Worm (Caenorhabditis elegans): ENCODE data around the gene scvp-1.
A peak's percentile ranks its signal among the peaks of the same experiment; 100 is the strongest.

The scvp-1 gene

DNA sequence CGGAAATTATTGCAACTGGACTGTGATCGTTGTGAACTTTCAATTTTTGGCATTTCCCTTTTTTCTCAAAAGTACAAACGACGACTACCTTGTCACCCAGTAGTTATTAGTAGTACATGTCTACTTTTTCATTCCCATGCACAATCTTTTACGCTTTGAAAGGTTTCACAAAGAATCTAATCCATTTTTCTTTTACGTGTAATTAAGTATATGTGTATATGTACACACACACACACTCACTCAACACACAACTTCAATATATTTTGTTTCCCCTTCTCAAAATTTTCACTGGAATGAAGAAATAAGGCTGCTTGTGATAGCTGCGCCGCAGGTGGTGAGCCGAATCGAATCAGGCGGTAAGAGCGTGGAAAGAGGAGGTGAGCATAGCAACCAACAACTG lies 6.4 kb downstream of the scvp-1 start, which contains the start of gene F58B4.6:
TSS of gene F58B4.6 (plus strand) at position 301 of the 400 bp plus-strand sequence.
- TF ChIP-seq ces-1 (GFP tag; optimal IDR thresholded peaks at IDR 0.05), result peak; percentile 28
- no peak for TF ChIP-seq nhr-237 (tag; optimal IDR thresholded peaks at IDR 0.05)

DNA sequence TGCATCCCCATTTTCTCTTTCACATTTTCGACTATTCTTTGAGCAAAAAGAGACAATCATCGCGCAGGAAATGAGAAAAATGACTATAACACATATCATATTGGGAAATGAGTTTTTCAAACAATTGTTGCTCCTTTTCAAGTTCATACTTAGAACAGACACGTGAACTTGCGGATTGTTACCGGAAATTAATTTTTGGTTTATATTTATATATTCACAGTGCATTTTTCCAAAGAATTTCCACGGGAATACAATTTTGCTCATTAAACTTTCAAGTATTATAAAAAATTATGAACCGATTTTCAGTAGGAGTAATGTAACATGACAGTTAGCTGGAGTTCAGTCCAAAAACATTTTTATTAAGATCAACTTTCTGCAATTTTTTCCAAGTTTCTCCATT lies 7.9 kb downstream of the scvp-1 start, which contains the start of gene F58B4.7:
TSS of gene F58B4.7 (minus strand) at position 101 of the 400 bp plus-strand sequence.
- TF ChIP-seq ces-1 (GFP tag; optimal IDR thresholded peaks at IDR 0.05) (no peak), mep-1 (tag; optimal IDR thresholded peaks at IDR 0.05) (no peak), nhr-76 (tag; optimal IDR thresholded peaks at IDR 0.05) (no peak), elt-3 (tag; optimal IDR thresholded peaks at IDR 0.05) (no peak), pha-4 (tag; optimal IDR thresholded peaks at IDR 0.05) (no peak), mab-5 (tag; optimal IDR thresholded peaks at IDR 0.05) (no peak), bed-3 (GFP tag; optimal IDR thresholded peaks at IDR 0.05) (no peak), lin-13 (tag; optimal IDR thresholded peaks at IDR 0.05) (no peak), ham-2 (GFP tag; optimal IDR thresholded peaks at IDR 0.05) (no peak), unc-39 (tag; optimal IDR thresholded peaks at IDR 0.05) (no peak), ceh-43 (GFP tag; optimal IDR thresholded peaks at IDR 0.05) (no peak)

DNA sequence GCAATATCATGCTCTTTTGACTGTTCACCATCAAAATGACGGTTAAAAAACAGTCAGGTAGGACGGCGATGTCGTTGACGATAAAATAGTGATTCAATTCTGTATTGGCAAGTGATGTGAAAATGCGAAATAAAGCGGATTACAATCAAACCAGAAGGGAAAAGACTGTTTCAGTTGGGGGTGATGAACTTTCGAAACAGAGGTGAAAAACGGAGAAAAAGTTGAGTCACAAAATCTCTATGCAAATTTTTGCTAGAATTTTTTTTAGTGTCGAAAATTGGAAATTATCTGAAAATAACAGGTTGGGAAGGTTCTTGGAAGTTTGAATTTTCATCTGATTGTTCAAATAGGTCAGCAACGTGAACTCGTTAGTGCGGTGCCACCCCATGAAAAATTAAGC lies 9.3 kb downstream of the scvp-1 start, which contains the start of gene nas-31:
TSS of gene nas-31 (minus strand) at position 101 of the 400 bp plus-strand sequence.
- TF ChIP-seq sem-2 (GFP tag; optimal IDR thresholded peaks at IDR 0.05), result no peak
- TF ChIP-seq elt-1 (tag; optimal IDR thresholded peaks at IDR 0.05; ENCODE audit: borderline replicate concordance, insufficient read depth), result no peak
- no peak for TF ChIP-seq drap-1 (GFP tag; optimal IDR thresholded peaks at IDR 0.05)
- TF ChIP-seq unc-39 (tag; optimal IDR thresholded peaks at IDR 0.05), result no peak
- TF ChIP-seq mls-2 (tag; optimal IDR thresholded peaks at IDR 0.05), result no peak
- no peak for TF ChIP-seq nhr-237 (tag; optimal IDR thresholded peaks at IDR 0.05)
- no peak for TF ChIP-seq pha-4 (tag; optimal IDR thresholded peaks at IDR 0.05)
- no peak for TF ChIP-seq hlh-1 (tag; optimal IDR thresholded peaks at IDR 0.05)
- TF ChIP-seq zip-8 (tag; optimal IDR thresholded peaks at IDR 0.05), result no peak
- TF ChIP-seq ham-2 (GFP tag; optimal IDR thresholded peaks at IDR 0.05), result no peak
- no peak for TF ChIP-seq ceh-83 (GFP tag; optimal IDR thresholded peaks at IDR 0.05)
- no peak for TF ChIP-seq lin-32 (GFP tag; optimal IDR thresholded peaks at IDR 0.05)
- no peak for TF ChIP-seq lin-13 (tag; optimal IDR thresholded peaks at IDR 0.05)
- TF ChIP-seq M03D4.4 (tag; optimal IDR thresholded peaks at IDR 0.05), result no peak
- no peak for TF ChIP-seq flh-1 (GFP tag; optimal IDR thresholded peaks at IDR 0.05)

DNA sequence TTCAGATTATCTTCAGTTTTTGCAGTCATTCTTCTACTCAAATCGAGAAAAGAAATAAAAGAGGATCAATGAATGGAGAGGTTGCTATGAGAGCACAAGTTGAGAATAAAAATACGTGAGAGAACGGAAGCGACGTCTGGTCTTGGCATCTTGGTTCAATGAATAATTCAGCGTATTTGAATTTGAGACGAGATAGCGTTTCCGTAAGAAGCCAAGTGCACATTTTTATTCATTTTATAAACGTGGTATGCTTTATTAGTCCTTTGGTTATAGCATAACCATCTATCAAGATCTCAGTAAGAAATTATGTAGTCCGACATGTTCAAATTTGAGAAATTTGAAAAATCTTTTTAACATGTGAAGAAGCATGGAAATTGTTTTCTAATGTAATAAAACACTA lies 12.7 kb downstream of the scvp-1 start, which contains the start of gene F58B4.2:
TSS of gene F58B4.2 (minus strand) at position 101 of the 400 bp plus-strand sequence.
- TF ChIP-seq sptf-1 (tag; optimal IDR thresholded peaks at IDR 0.05) (no peak), bed-3 (GFP tag; optimal IDR thresholded peaks at IDR 0.05) (no peak), drap-1 (GFP tag; optimal IDR thresholded peaks at IDR 0.05) (no peak), cnd-1 (tag; optimal IDR thresholded peaks at IDR 0.05) (no peak), zip-8 (tag; optimal IDR thresholded peaks at IDR 0.05) (no peak), ceh-83 (GFP tag; optimal IDR thresholded peaks at IDR 0.05) (no peak), unc-62 (GFP tag; optimal IDR thresholded peaks at IDR 0.05) (no peak), mab-5 (tag; optimal IDR thresholded peaks at IDR 0.05) (no peak), nhr-237 (tag; optimal IDR thresholded peaks at IDR 0.05) (no peak), nhr-28 (tag; optimal IDR thresholded peaks at IDR 0.05) (no peak), pha-4 (tag; optimal IDR thresholded peaks at IDR 0.05) (no peak), nhr-76 (tag; optimal IDR thresholded peaks at IDR 0.05) (no peak), nhr-2 (tag; optimal IDR thresholded peaks at IDR 0.05) (no peak), blmp-1 (tag; optimal IDR thresholded peaks at IDR 0.05) (no peak), unc-120 (tag; optimal IDR thresholded peaks at IDR 0.05; ENCODE audit: poor library complexity, severe bottlenecking) (no peak), nhr-12 (tag; optimal IDR thresholded peaks at IDR 0.05) (no peak), hlh-1 (tag; optimal IDR thresholded peaks at IDR 0.05) (no peak), ceh-43 (GFP tag; optimal IDR thresholded peaks at IDR 0.05) (no peak)

DNA sequence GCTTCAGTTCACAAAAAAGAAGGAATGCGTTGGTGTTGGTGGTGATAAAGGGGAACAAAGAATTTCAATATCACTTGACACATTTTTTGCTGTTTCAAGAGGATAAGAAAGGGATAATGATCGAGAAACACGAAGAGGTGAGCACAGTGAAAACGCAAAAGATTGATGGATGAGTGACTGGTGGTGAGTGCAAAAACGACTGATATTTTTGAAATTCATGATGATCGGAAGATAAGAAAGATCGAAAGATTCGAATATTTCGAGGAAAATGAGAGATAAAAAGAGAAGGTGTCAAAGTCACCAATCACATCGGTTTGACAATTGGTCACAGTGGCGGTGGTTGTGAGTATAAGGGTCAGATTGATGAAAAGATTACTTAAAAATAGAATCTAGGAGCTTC lies 15.2 kb downstream of the scvp-1 start:
- TF ChIP-seq sem-2 (GFP tag; optimal IDR thresholded peaks at IDR 0.05), result no peak
- peak; percentile 81 for TF ChIP-seq unc-62 (GFP tag; optimal IDR thresholded peaks at IDR 0.05)
- TF ChIP-seq ceh-83 (GFP tag; optimal IDR thresholded peaks at IDR 0.05), result no peak
- no peak for TF ChIP-seq hlh-1 (tag; optimal IDR thresholded peaks at IDR 0.05)
- no peak for TF ChIP-seq mls-2 (tag; optimal IDR thresholded peaks at IDR 0.05)
